Fruit fly (Drosophila melanogaster): ENCODE data around the gene anchor.

anchor gene

DNA sequence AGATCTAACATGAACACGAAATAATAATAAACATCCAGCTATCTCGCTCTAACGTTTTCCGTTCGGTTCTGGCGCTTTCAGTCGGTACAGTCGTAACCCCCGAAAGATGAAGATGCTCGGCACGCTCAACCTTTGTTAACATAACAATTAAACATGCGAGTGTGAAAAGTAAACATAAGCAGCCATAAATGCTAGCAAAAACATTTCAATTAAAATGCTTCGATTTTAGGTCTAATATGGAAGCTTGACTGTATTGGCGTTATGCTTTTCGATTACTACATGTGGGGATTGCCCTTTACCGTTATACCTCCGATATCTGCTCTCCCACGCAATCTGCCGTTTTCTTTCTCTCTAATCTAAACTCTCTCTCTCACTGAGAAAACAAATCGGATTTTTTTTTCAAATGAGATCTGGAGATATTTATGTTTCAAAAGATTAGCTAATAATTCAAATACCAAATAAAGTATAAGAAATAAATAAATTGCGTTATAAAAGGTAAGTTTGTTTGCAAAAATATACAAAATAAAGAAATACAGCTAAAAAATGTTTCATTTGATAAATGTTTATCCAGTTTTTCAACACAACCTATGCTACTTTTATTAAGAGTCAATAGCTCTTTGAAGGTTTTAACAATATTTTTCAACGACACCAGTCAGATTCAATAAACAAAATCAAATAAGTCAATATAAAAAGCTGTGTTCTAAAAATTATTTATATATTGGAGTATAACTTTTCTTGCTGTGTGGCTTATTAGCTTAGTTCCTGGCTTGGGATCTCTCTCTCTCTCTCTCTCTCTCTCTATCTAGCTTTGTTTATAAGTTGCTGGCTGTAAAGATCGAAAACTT is 37.0 kb downstream of the anchor start:
- no peak for TF ChIP-seq CG8478 (optimal IDR thresholded peaks at IDR 0.05)
- TF ChIP-seq CTCF (optimal IDR thresholded peaks at IDR 0.05): no peak

- TF ChIP-seq CTCF (optimal IDR thresholded peaks at IDR 0.05) (no peak), CG8478 (optimal IDR thresholded peaks at IDR 0.05) (no peak)
These were observed 37.6 kb downstream of the anchor start for dm6 chr3L:17659268-17659589.

- TF ChIP-seq CTCF (optimal IDR thresholded peaks at IDR 0.05) (no peak), CG8478 (optimal IDR thresholded peaks at IDR 0.05) (no peak)
These were observed 42.0 kb downstream of the anchor start for dm6 chr3L:17663647-17664046.

dm6 chr3L:17665084-17665576 is 43.5 kb downstream of the anchor start:
- no peak for TF ChIP-seq CTCF (optimal IDR thresholded peaks at IDR 0.05)
- no peak for TF ChIP-seq CG8478 (optimal IDR thresholded peaks at IDR 0.05)

dm6 chr3L:17667642-17668362 is 46.2 kb downstream of the anchor start:
- TF ChIP-seq CTCF (optimal IDR thresholded peaks at IDR 0.05): no peak
- TF ChIP-seq CG8478 (optimal IDR thresholded peaks at IDR 0.05): no peak

dm6 chr3L:17668386-17668944 is 46.8 kb downstream of the anchor start:
- TF ChIP-seq CG8478 (optimal IDR thresholded peaks at IDR 0.05) (no peak), CTCF (optimal IDR thresholded peaks at IDR 0.05) (no peak)

dm6 chr3L:17668945-17669779 is 47.5 kb downstream of the anchor start, which contains the start of gene Crtc:
Gene Crtc, minus strand, starts transcription at chr3L:17669234.
- TF ChIP-seq CTCF (optimal IDR thresholded peaks at IDR 0.05): peak in 1 of 2 experiments; percentile 34
- TF ChIP-seq CG8478 (optimal IDR thresholded peaks at IDR 0.05): no peak

DNA sequence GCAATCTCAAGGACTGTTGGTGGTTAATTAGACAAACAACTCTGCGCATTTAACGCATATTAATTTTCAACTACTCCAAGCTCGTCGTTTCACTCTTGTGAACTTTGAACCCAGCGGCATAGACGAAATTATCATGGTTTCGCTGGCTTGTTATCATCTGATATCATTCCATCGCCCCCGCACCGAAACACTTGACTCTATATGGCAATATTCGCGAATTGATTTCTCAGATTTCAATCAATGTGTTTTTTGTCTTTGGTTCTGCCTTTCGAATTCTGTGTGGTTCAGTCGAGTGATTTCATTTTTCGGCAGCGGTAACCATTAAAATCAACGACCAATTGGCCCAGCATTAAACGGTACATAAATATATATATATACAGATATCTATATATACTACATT is 49.7 kb downstream of the anchor start, which contains the start of gene CG34251:
Gene CG34251, plus strand, starts transcription at position 301 of the 400 bp plus-strand sequence.
- TF ChIP-seq CG8478 (optimal IDR thresholded peaks at IDR 0.05) (no peak), CTCF (optimal IDR thresholded peaks at IDR 0.05) (no peak)

DNA sequence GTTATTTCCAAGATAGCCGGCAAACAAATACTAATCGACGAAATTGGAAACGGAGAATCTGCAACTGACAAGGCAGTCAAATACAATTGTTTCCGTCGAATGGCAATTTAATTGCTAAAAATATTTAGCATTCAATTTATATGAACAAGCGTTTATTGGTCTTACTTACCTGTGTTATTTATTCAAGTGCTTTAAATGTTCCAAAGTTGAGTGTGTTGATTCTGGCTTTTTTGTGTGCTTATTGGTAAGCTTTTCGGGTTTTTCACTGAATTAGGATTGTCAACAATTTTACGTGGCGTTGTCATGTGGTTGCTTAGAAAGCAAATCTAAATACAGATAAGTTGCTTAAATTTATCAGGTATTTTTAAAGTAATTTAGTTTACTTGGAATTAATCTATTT is 50.1 kb downstream of the anchor start:
- TF ChIP-seq CG8478 (optimal IDR thresholded peaks at IDR 0.05) (no peak), CTCF (optimal IDR thresholded peaks at IDR 0.05) (no peak)
